Worm (Caenorhabditis elegans) whole organism, L4/young adult: ENCODE results near the gene pfk-1.1.

Source experiments
- W03F9.2 ChIP-seq: fragments of 150-350 bp; optimal IDR thresholded peaks from 2 replicates; lab custom pipeline; 2014; ENCODE audit warnings: missing biosample characterization, missing genetic modification characterization
- dao-5 ChIP-seq: sonication (generic microtip); optimal IDR thresholded peaks from 2 replicates; lab custom pipeline; 2016; ENCODE audit warnings: missing genotype, missing genetic modification characterization, moderate library complexity, missing compliant biosample characterization
- him-1 ChIP-seq: sonication (generic microtip); optimal IDR thresholded peaks from 2 replicates; lab custom pipeline; 2016; ENCODE audit warnings: missing genotype, missing genetic modification reagents, missing genetic modification characterization, missing compliant biosample characterization

ce11 chrX:2906062-2906732 lies 34.5 kb upstream of the pfk-1.1 start:
- TF ChIP-seq W03F9.2 (no peak), him-1 (tag; lab: Kevin White, UChicago) (no peak), dao-5 (no peak)
